Fruit fly (Drosophila melanogaster) whole organism, adult: ENCODE data around the gene CG10171.

ENCODE experiments used
- CG11617 ChIP-seq: fragments of 200-800 bp; sonication (Bioruptor generic); optimal IDR thresholded peaks from 2 replicates; lab custom pipeline; 2017; ENCODE audit warnings: mild to moderate bottlenecking, missing biosample characterization, missing genetic modification reagents, missing genetic modification characterization
- CG12768 ChIP-seq: fragments of 200-800 bp; sonication (Bioruptor generic); optimal IDR thresholded peaks from 2 replicates; lab custom pipeline; 2017; ENCODE audit warnings: missing biosample characterization, missing genetic modification characterization, mild to moderate bottlenecking, moderate library complexity, missing genetic modification reagents
- CG14711 ChIP-seq: fragments of 200-800 bp; sonication (Bioruptor generic); optimal IDR thresholded peaks from 2 replicates; lab custom pipeline; 2018; ENCODE audit warnings: missing biosample characterization, mild to moderate bottlenecking, missing genetic modification characterization, moderate library complexity
- CG1620 ChIP-seq: fragments of 200-800 bp; sonication (Bioruptor generic); optimal IDR thresholded peaks from 2 replicates; lab custom pipeline; 2016; ENCODE audit warnings: missing biosample characterization, missing genetic modification characterization
- CG33017 ChIP-seq: fragments of 200-800 bp; sonication (Bioruptor generic); optimal IDR thresholded peaks from 2 replicates; lab custom pipeline; 2018; ENCODE audit warnings: missing biosample characterization, mild to moderate bottlenecking, missing genetic modification characterization, moderate library complexity
- CG5204 ChIP-seq: fragments of 200-800 bp; sonication (Bioruptor generic); optimal IDR thresholded peaks from 2 replicates; lab custom pipeline; 2016; ENCODE audit warnings: missing biosample characterization, missing genetic modification characterization
- CG7045 ChIP-seq: fragments of 200-800 bp; sonication (Bioruptor generic); optimal IDR thresholded peaks from 2 replicates; lab custom pipeline; 2017; ENCODE audit warnings: missing biosample characterization, mild to moderate bottlenecking, missing genetic modification characterization
- CG7101 ChIP-seq: fragments of 200-800 bp; sonication (Bioruptor generic); optimal IDR thresholded peaks from 2 replicates; lab custom pipeline; 2018; ENCODE audit warnings: missing biosample characterization, mild to moderate bottlenecking, missing genetic modification characterization, moderate library complexity
- Clk ChIP-seq: fragments of 200-800 bp; sonication (Bioruptor generic); optimal IDR thresholded peaks from 2 replicates; lab custom pipeline; 2017; ENCODE audit warnings: missing biosample characterization, missing genetic modification characterization
- Crg-1 ChIP-seq: fragments of 200-800 bp; sonication (Bioruptor generic); optimal IDR thresholded peaks from 2 replicates; lab custom pipeline; 2016; ENCODE audit warnings: missing biosample characterization, missing genetic modification characterization
- Hr96 ChIP-seq: fragments of 200-800 bp; sonication (Bioruptor generic); optimal IDR thresholded peaks from 2 replicates; lab custom pipeline; 2016; ENCODE audit warnings: missing biosample characterization, missing genetic modification characterization
- Mnt ChIP-seq: fragments of 200-800 bp; sonication (Bioruptor generic); optimal IDR thresholded peaks from 2 replicates; lab custom pipeline; 2016; ENCODE audit warnings: missing biosample characterization, mild to moderate bottlenecking, missing genetic modification characterization
- bab1 ChIP-seq: fragments of 200-800 bp; sonication (Bioruptor generic); optimal IDR thresholded peaks from 3 replicates; lab custom pipeline; 2019; ENCODE audit warnings: missing biosample characterization, mild to moderate bottlenecking, missing genetic modification characterization, moderate library complexity
- cic ChIP-seq: fragments of 200-800 bp; sonication (Bioruptor generic); optimal IDR thresholded peaks from 2 replicates; lab custom pipeline; 2017; ENCODE audit warnings: missing biosample characterization, mild to moderate bottlenecking, missing genetic modification characterization, moderate library complexity
- cnc ChIP-seq, 2 experiments: fragments of >200 bp; optimal IDR thresholded peaks; 2 replicates each; lab custom pipeline; 2017
- kay ChIP-seq: fragments of 200-800 bp; sonication (Bioruptor generic); peaks from one replicate; lab custom pipeline; 2016; ENCODE audit warnings: missing biosample characterization, missing genetic modification characterization, borderline replicate concordance
- ovo ChIP-seq: fragments of 200-800 bp; sonication (Bioruptor generic); optimal IDR thresholded peaks from 2 replicates; lab custom pipeline; 2016; ENCODE audit warnings: missing biosample characterization, missing genetic modification characterization
- pad ChIP-seq: fragments of 200-800 bp; sonication (Bioruptor generic); optimal IDR thresholded peaks from 3 replicates; lab custom pipeline; 2017; ENCODE audit warnings: missing biosample characterization, missing genetic modification characterization, mild to moderate bottlenecking, moderate library complexity, missing genetic modification reagents
- tj ChIP-seq: fragments of 200-800 bp; sonication (Bioruptor generic); optimal IDR thresholded peaks from 3 replicates; lab custom pipeline; 2017; ENCODE audit warnings: missing biosample characterization, mild to moderate bottlenecking, missing genetic modification characterization, moderate library complexity
- toe ChIP-seq: fragments of 200-800 bp; sonication (Bioruptor generic); optimal IDR thresholded peaks from 2 replicates; lab custom pipeline; 2016; ENCODE audit warnings: missing biosample characterization, missing genetic modification characterization

CG10171 gene

DNA sequence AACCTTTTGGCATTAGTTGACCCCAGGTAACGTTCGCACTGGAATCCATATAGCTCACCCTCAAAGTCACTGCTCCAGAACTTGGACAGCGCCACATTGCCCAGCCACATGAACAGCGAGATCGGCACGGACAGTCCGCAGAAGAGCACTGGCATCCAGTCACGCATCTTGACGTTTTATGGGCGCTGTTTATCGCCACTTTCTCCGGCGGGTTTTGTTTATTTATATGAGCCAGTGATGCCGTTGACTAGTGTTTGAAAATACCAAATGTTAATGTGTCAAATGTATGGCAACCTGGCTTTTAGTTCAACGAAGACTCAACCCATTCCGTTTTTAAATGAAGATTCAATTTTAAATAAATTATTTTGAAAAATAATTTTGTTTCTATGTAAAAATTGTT, at the start of gene CG10171:
CG10171 (minus strand) TSS at position 300 of the 400 bp plus-strand sequence.
- TF ChIP-seq Clk = no peak
- TF ChIP-seq CG12768 = no peak
- no peak for TF ChIP-seq CG7101 (tag; lab: Kevin White, UChicago)
- TF ChIP-seq Mnt = no peak
- no peak for TF ChIP-seq toe (GFP tag; lab: Kevin White, UChicago)
- TF ChIP-seq ovo (GFP tag; lab: Kevin White, UChicago) = no peak
- TF ChIP-seq Crg-1 = no peak
- no peak for TF ChIP-seq CG5204
- TF ChIP-seq CG14711 (tag; lab: Kevin White, UChicago) = no peak
- no peak for TF ChIP-seq kay (GFP tag; lab: Kevin White, UChicago)
- TF ChIP-seq pad (GFP tag; lab: Kevin White, UChicago) = no peak
- TF ChIP-seq bab1 (GFP tag; lab: Kevin White, UChicago) = no peak
- no peak for TF ChIP-seq Hr96 (GFP tag; lab: Kevin White, UChicago)
- TF ChIP-seq CG1620 (GFP tag; lab: Kevin White, UChicago) = no peak
- TF ChIP-seq tj (GFP tag; lab: Kevin White, UChicago) = no peak
- no peak for TF ChIP-seq cic (GFP tag; lab: Kevin White, UChicago)
- TF ChIP-seq cnc (optimal IDR thresholded peaks at IDR 0.05; lab: Kevin White, UChicago) = no peak
- no peak for TF ChIP-seq CG11617
- no peak for TF ChIP-seq CG7045 (GFP tag; lab: Kevin White, UChicago)
- TF ChIP-seq CG33017 (tag; lab: Kevin White, UChicago) = no peak

DNA sequence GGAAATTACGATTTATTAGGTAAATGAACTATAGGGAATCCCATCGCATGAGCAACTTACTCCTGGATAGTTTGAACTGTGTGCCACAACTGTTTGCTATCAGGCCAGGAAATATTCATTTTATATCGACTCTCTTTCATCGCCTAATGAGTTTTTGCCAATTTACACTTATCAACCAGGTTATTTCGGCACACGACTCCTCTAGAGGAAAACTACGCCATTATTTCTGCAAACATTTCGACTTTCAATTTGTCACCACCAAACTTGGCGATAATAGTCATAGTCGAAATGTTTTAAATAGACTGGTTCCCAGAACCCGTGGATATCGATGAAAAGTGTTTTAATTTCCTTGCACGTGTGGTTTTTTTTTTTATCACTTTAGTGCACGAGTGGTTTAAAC, 49.3 kb upstream of the CG10171 start, which contains the start of gene CG10154:
CG10154 (minus strand) TSS at position 101 of the 400 bp plus-strand sequence.
- no peak for TF ChIP-seq CG11617
- TF ChIP-seq Clk = no peak
- TF ChIP-seq bab1 (GFP tag; lab: Kevin White, UChicago) = no peak
- TF ChIP-seq cic (GFP tag; lab: Kevin White, UChicago) = no peak

DNA sequence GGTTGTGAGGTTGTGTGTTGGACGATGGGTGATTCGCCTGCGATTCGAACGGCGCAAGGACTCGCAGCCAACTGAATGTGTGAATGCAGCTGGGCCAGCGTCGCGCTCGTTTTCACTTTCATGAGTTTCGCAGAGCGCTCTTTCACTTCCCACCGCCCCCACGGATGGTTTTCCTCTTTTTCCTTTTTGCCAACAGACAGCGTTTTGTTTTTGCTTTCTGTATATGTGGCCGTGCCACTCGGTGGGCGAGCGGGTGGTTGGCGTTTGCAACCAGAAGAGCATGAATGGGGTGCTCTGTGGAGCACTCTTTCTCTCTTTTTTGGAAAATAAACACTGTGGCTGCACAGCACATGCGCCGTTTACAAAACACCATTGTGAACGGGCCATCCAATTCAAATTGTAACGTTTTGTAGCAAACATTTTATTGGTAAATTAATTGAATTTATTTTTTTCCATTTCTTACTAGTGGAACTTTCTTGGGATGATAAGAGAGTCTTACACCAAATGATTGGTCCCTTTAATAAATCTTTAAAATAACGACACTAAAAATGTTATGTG, 47.5 kb upstream of the CG10171 start, which contains the start of gene CG10713:
CG10713 (minus strand) TSS at position 60 of the 558 bp plus-strand sequence.
- TF ChIP-seq CG7045 (GFP tag; lab: Kevin White, UChicago) (peak; percentile 11), tj (GFP tag; lab: Kevin White, UChicago) (no peak), Hr96 (GFP tag; lab: Kevin White, UChicago) (no peak), CG7101 (tag; lab: Kevin White, UChicago) (no peak), CG14711 (tag; lab: Kevin White, UChicago) (no peak)

DNA sequence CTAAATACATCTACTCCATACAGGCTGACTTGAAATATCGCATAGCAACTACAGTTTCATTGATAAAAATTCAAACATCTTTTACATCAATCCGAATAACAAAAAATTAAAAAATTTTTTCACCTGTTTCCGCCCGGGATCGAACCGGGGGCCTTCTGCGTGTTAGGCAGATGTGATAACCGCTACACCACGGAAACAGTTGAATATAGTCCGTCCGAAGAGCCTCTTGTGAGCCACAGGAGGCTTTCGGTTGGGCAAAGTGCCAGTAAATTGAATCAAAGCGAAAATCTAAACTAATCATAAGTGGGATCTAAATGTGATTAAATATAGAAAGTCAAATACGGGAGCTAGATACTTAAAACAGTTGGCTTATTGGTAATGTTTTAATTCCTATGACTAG, 45.8 kb upstream of the CG10171 start:
- TF ChIP-seq CG33017 (tag; lab: Kevin White, UChicago) = no peak
- TF ChIP-seq CG5204 = no peak
- TF ChIP-seq tj (GFP tag; lab: Kevin White, UChicago) = no peak
- no peak for TF ChIP-seq CG7045 (GFP tag; lab: Kevin White, UChicago)
- TF ChIP-seq CG12768 = no peak
- TF ChIP-seq kay (GFP tag; lab: Kevin White, UChicago) = no peak
- TF ChIP-seq Clk = no peak
- no peak for TF ChIP-seq Crg-1
- no peak for TF ChIP-seq CG11617
- no peak for TF ChIP-seq Hr96 (GFP tag; lab: Kevin White, UChicago)
- no peak for TF ChIP-seq cnc (optimal IDR thresholded peaks at IDR 0.05; lab: Kevin White, UChicago)
- no peak for TF ChIP-seq CG14711 (tag; lab: Kevin White, UChicago)
- TF ChIP-seq bab1 (GFP tag; lab: Kevin White, UChicago) = no peak
- no peak for TF ChIP-seq cic (GFP tag; lab: Kevin White, UChicago)
- TF ChIP-seq pad (GFP tag; lab: Kevin White, UChicago) = no peak
- TF ChIP-seq CG7101 (tag; lab: Kevin White, UChicago) = no peak
- TF ChIP-seq Mnt = no peak
- TF ChIP-seq CG1620 (GFP tag; lab: Kevin White, UChicago) = no peak
- TF ChIP-seq toe (GFP tag; lab: Kevin White, UChicago) = no peak

DNA sequence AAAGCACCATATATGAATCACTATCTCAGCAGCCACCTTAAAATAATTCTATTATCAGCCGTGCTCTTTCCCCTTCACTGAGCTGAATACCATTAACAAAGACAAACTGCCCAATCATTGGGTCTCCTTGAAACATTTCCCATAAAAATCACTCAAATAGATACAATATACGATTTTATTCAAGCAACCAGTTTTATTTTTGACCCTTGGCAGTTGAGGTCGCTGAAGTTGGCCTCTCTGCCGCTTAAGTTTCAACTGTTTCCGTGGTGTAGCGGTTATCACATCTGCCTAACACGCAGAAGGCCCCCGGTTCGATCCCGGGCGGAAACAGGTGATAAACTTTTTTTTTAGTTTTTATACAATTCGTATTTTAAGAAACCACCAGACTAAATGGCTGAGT, 45.1 kb upstream of the CG10171 start:
- TF ChIP-seq CG7101 (tag; lab: Kevin White, UChicago) (no peak), CG14711 (tag; lab: Kevin White, UChicago) (no peak), pad (GFP tag; lab: Kevin White, UChicago) (no peak), Mnt (no peak), Clk (no peak), cnc (optimal IDR thresholded peaks at IDR 0.05; lab: Kevin White, UChicago) (no peak), Hr96 (GFP tag; lab: Kevin White, UChicago) (no peak), CG11617 (no peak), CG5204 (no peak), CG1620 (GFP tag; lab: Kevin White, UChicago) (no peak), kay (GFP tag; lab: Kevin White, UChicago) (no peak), CG12768 (no peak)

DNA sequence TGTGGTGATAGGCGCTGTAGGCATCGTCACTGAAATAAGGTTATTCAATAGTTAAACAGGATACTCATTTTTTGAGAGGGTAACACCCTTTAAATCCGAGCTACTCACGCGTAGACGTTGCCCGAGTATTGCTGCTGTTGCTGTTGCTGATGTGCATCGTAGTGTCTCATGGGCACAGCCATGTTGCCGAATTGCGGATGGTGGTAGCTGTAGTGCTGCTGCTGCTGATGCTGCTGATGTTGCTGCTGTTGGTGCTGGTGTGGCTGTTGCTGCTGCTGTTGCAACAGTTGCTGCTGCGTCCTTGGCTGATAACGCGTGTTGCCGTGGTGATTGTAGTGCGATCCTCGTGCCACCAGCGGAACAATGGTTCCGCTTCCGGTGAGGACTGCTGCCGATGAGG, 42.5 kb upstream of the CG10171 start:
- TF ChIP-seq CG14711 (tag; lab: Kevin White, UChicago) = no peak
- no peak for TF ChIP-seq Mnt
- no peak for TF ChIP-seq cic (GFP tag; lab: Kevin White, UChicago)
- TF ChIP-seq CG5204 = no peak
- no peak for TF ChIP-seq toe (GFP tag; lab: Kevin White, UChicago)
- no peak for TF ChIP-seq Clk
- TF ChIP-seq kay (GFP tag; lab: Kevin White, UChicago) = no peak
- TF ChIP-seq CG33017 (tag; lab: Kevin White, UChicago) = no peak
- TF ChIP-seq bab1 (GFP tag; lab: Kevin White, UChicago) = no peak
